Worm (Caenorhabditis elegans) whole organism, L2 larva: Measurements from ENCODE around the gene T20D3.5.
A peak's percentile ranks its signal among the peaks of the same experiment; 100 is the strongest.
"Not testable (repeated sequence)": the region's sequence is repeated elsewhere in the genome, so short reads cannot be mapped to it uniquely, and the experiment has no call there.

ENCODE experiments used
- F13H6.1 ChIP-seq: sonication (generic microtip); optimal IDR thresholded peaks from 2 replicates; lab custom pipeline; 2016; ENCODE audit warnings: missing genetic modification characterization, missing compliant biosample characterization
- R02D3.7 ChIP-seq: fragments of 150-350 bp; optimal IDR thresholded peaks from 2 replicates; lab custom pipeline; 2014; ENCODE audit warnings: missing biosample characterization, missing genetic modification characterization
- ZK546.5 ChIP-seq: sonication (generic microtip); optimal IDR thresholded peaks from 2 replicates; lab custom pipeline; 2017; ENCODE audit warnings: missing biosample characterization, missing genetic modification characterization
- aly-2 ChIP-seq: fragments of 150-350 bp; optimal IDR thresholded peaks from 2 replicates; lab custom pipeline; 2014; ENCODE audit warnings: missing biosample characterization, missing genetic modification characterization
- ama-1 ChIP-seq: fragments of 150-350 bp; optimal IDR thresholded peaks from 2 replicates; lab custom pipeline; 2018; ENCODE audit warnings: inconsistent platforms
- blmp-1 ChIP-seq: sonication (generic microtip); optimal IDR thresholded peaks from 2 replicates; lab custom pipeline; 2017; ENCODE audit warnings: missing genetic modification characterization, mild to moderate bottlenecking, missing compliant biosample characterization, antibody characterized with exemption, moderate library complexity; ENCODE audit not compliant: insufficient read depth
- ceh-16 ChIP-seq: fragments of 150-350 bp; optimal IDR thresholded peaks from 2 replicates; lab custom pipeline; 2014; ENCODE audit warnings: missing biosample characterization, missing genetic modification characterization
- crh-2 ChIP-seq: sonication (generic microtip); optimal IDR thresholded peaks from 2 replicates; lab custom pipeline; 2017; ENCODE audit warnings: missing biosample characterization, missing genetic modification characterization
- dmd-4 ChIP-seq: sonication (generic microtip); optimal IDR thresholded peaks from 2 replicates; lab custom pipeline; 2017; ENCODE audit warnings: missing biosample characterization, missing genetic modification characterization
- egl-27 ChIP-seq: sonication (generic microtip); optimal IDR thresholded peaks from 3 replicates; lab custom pipeline; 2017; ENCODE audit warnings: missing biosample characterization, missing genetic modification reagents, missing genetic modification characterization
- elt-1 ChIP-seq: fragments of 150-350 bp; optimal IDR thresholded peaks from 2 replicates; lab custom pipeline; 2014; ENCODE audit warnings: missing biosample characterization, missing genetic modification characterization
- elt-3 ChIP-seq: sonication (generic microtip); optimal IDR thresholded peaks from 2 replicates; lab custom pipeline; 2017; ENCODE audit warnings: missing biosample characterization, missing genetic modification characterization
- fos-1 ChIP-seq: fragments of 150-350 bp; optimal IDR thresholded peaks from 2 replicates; lab custom pipeline; 2014; ENCODE audit warnings: missing biosample characterization, missing genetic modification characterization
- gmeb-1 ChIP-seq: fragments of 150-350 bp; optimal IDR thresholded peaks from 2 replicates; lab custom pipeline; 2014; ENCODE audit warnings: missing biosample characterization, missing genetic modification characterization
- lin-11 ChIP-seq: fragments of 150-350 bp; sonication (generic microtip); optimal IDR thresholded peaks from 2 replicates; lab custom pipeline; 2014; ENCODE audit warnings: missing biosample characterization, missing genetic modification characterization, inconsistent platforms, mixed read lengths
- lin-13 ChIP-seq: fragments of 150-350 bp; optimal IDR thresholded peaks from 2 replicates; lab custom pipeline; 2014; ENCODE audit warnings: missing biosample characterization, missing genetic modification reagents, missing genetic modification characterization
- lsy-2 ChIP-seq, 2 experiments: fragments of 150-350 bp in 1 of 2; sonication (generic microtip) in 1 of 2; optimal IDR thresholded peaks; 2 replicates each; lab custom pipeline; 2014 to 2017; ENCODE audit warnings: missing biosample characterization in 2 of 2, missing genetic modification characterization in 2 of 2
- mab-5 ChIP-seq: fragments of 150-350 bp; optimal IDR thresholded peaks from 2 replicates; lab custom pipeline; 2014; ENCODE audit warnings: missing biosample characterization, missing genetic modification characterization
- mbf-1 ChIP-seq: sonication (generic microtip); optimal IDR thresholded peaks from 2 replicates; lab custom pipeline; 2017; ENCODE audit warnings: missing biosample characterization, missing genetic modification characterization
- mdl-1 ChIP-seq, 2 experiments: fragments of 150-350 bp in 1 of 2; sonication (generic microtip) in 1 of 2; optimal IDR thresholded peaks; 2 replicates each; lab custom pipeline; 2017; ENCODE audit warnings: missing biosample characterization in 2 of 2, missing genetic modification characterization in 2 of 2
- nhr-10 ChIP-seq: sonication (generic microtip); optimal IDR thresholded peaks from 2 replicates; lab custom pipeline; 2017; ENCODE audit warnings: missing biosample characterization, missing genetic modification characterization
- nhr-11 ChIP-seq: fragments of 150-350 bp; optimal IDR thresholded peaks from 2 replicates; lab custom pipeline; 2014; ENCODE audit warnings: missing biosample characterization, missing genetic modification characterization
- nhr-12 ChIP-seq: fragments of 150-350 bp; optimal IDR thresholded peaks from 2 replicates; lab custom pipeline; 2014; ENCODE audit warnings: missing biosample characterization, missing genetic modification characterization
- nhr-129 ChIP-seq: fragments of 150-350 bp; optimal IDR thresholded peaks from 2 replicates; lab custom pipeline; 2014; ENCODE audit warnings: missing biosample characterization, missing genetic modification characterization
- nhr-21 ChIP-seq: fragments of 150-350 bp; optimal IDR thresholded peaks from 2 replicates; lab custom pipeline; 2014; ENCODE audit warnings: missing biosample characterization, missing genetic modification characterization
- nhr-237 ChIP-seq: fragments of 150-350 bp; optimal IDR thresholded peaks from 2 replicates; lab custom pipeline; 2014; ENCODE audit warnings: missing biosample characterization, missing genetic modification characterization
- nhr-77 ChIP-seq: fragments of 150-350 bp; optimal IDR thresholded peaks from 2 replicates; lab custom pipeline; 2014; ENCODE audit warnings: missing biosample characterization, missing genetic modification characterization
- peb-1 ChIP-seq: fragments of 150-350 bp; optimal IDR thresholded peaks from 2 replicates; lab custom pipeline; 2014; ENCODE audit warnings: missing biosample characterization, missing genetic modification characterization
- sem-4 ChIP-seq: fragments of 150-350 bp; optimal IDR thresholded peaks from 2 replicates; lab custom pipeline; 2014; ENCODE audit warnings: missing biosample characterization, missing genetic modification reagents, missing genetic modification characterization
- skn-1 ChIP-seq: sonication (generic microtip); optimal IDR thresholded peaks from 2 replicates; lab custom pipeline; 2017; ENCODE audit warnings: missing biosample characterization, missing genetic modification characterization
- sma-9 ChIP-seq, 2 experiments: fragments of 150-350 bp in 1 of 2; sonication (generic microtip) in 1 of 2; optimal IDR thresholded peaks; 2 replicates each; lab custom pipeline; 2014 to 2016; ENCODE audit warnings: missing genetic modification characterization in 2 of 2, mild to moderate bottlenecking in 1 of 2, missing biosample characterization in 1 of 2, missing compliant biosample characterization in 1 of 2, missing genetic modification reagents in 1 of 2, moderate library complexity in 1 of 2
- snpc-4 ChIP-seq: fragments of 150-350 bp; optimal IDR thresholded peaks from 2 replicates; lab custom pipeline; 2014; ENCODE audit warnings: missing biosample characterization, missing genetic modification characterization
- unc-39 ChIP-seq: fragments of 150-350 bp; optimal IDR thresholded peaks from 2 replicates; lab custom pipeline; 2014; ENCODE audit warnings: missing biosample characterization, missing genetic modification characterization
- unc-55 ChIP-seq: fragments of 150-350 bp; sonication (generic microtip); optimal IDR thresholded peaks from 3 replicates; lab custom pipeline; 2014; ENCODE audit warnings: missing biosample characterization, missing genetic modification reagents, missing genetic modification characterization
- unc-62 ChIP-seq: fragments of 150-350 bp; optimal IDR thresholded peaks from 2 replicates; lab custom pipeline; 2014; ENCODE audit warnings: missing biosample characterization, missing genetic modification reagents, missing genetic modification characterization
- zag-1 ChIP-seq: fragments of 150-350 bp; optimal IDR thresholded peaks from 2 replicates; lab custom pipeline; 2014; ENCODE audit warnings: missing biosample characterization, missing genetic modification characterization
- ztf-1 ChIP-seq: fragments of 200-800 bp; sonication (Bioruptor generic); conservative IDR thresholded peaks from 2 replicates; pipeline ENCODE4 v1.3.6; 2022; ENCODE audit warnings: missing genetic modification characterization, missing compliant biosample characterization
- ztf-11 ChIP-seq: sonication (generic microtip); optimal IDR thresholded peaks from 2 replicates; lab custom pipeline; 2017; ENCODE audit warnings: missing biosample characterization, missing genetic modification characterization
- ztf-4 ChIP-seq: fragments of 150-350 bp; optimal IDR thresholded peaks from 2 replicates; lab custom pipeline; 2014; ENCODE audit warnings: missing biosample characterization, missing genetic modification characterization

Gene T20D3.5

ce11 chrIV:9303994-9304393, 32.8 kb upstream of the T20D3.5 start, which contains the start of gene F49C12.4:
Gene F49C12.4, minus strand, starts transcription at chrIV:9304094.
- TF ChIP-seq lin-13, result no peak
- TF ChIP-seq nhr-12 (tag; lab: Kevin White, UChicago), result no peak
- no peak for TF ChIP-seq sem-4
- no peak for TF ChIP-seq blmp-1 (tag; lab: Kevin White, UChicago)
- TF ChIP-seq snpc-4 (tag; lab: Kevin White, UChicago), result no peak
- TF ChIP-seq mdl-1 (tag; optimal IDR thresholded peaks at IDR 0.05; lab: Kevin White, UChicago), result no peak
- TF ChIP-seq elt-3, result no peak
- no peak for TF ChIP-seq ceh-16

DNA sequence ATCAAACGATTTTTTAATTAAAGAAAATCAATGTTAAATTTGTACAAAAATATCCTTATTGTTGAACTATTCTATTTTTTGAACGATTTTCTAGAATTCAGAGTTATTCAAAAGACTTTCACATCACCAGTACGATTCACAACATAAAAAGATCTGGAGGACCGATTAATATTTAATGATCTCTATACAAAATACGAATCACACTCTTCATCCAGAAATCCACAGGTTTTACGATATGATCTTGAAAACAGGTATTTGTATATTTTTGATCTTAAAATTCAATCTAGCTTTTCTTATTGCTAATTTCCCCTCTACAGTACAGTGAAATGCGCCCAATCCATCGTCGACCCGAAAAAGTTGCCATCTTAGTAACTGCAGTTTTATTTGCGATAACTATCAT, 32.2 kb upstream of the T20D3.5 start, which contains the start of gene F49C12.5:
Gene F49C12.5 (plus strand): TSS at position 301 of the 400 bp plus-strand sequence.
- TF ChIP-seq nhr-11 (tag; lab: Kevin White, UChicago) (no peak), gmeb-1 (tag; lab: Kevin White, UChicago) (no peak), mbf-1 (tag; lab: Kevin White, UChicago) (no peak), unc-55 (GFP tag; lab: Kevin White, UChicago) (no peak), elt-1 (no peak), nhr-10 (tag; lab: Kevin White, UChicago) (no peak), ama-1 (lab: Kevin White, UChicago) (no peak), sma-9 (GFP tag; optimal IDR thresholded peaks at IDR 0.05; lab: Kevin White, UChicago) (no peak), sma-9 (tag; optimal IDR thresholded peaks at IDR 0.05; lab: Kevin White, UChicago) (no peak), F13H6.1 (tag; lab: Kevin White, UChicago) (no peak)

DNA sequence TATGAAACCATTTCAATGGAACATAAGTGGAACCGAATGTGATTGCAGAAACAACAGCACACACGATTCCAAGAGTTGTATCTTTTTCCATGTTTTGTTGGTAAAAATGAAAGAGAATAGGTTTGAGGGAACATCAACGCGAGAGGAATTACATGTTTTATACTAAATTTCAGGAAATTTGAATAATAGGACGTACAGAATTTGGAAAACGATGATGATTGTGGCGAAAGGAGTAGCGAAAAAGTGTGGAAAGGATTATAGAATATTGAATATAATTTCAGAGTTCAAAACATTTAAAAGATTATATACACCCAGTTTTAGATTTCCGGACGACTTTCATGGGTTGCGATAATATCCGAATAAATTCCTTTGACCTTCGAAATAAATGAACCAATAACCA, 27.9 kb upstream of the T20D3.5 start, which contains the start of gene F49C12.6:
Gene F49C12.6 (minus strand): TSS at position 101 of the 400 bp plus-strand sequence.
- TF ChIP-seq nhr-237 (tag; lab: Kevin White, UChicago), result no peak
- TF ChIP-seq nhr-129 (tag; lab: Kevin White, UChicago), result no peak
- TF ChIP-seq elt-1, result no peak
- no peak for TF ChIP-seq nhr-11 (tag; lab: Kevin White, UChicago)
- no peak for TF ChIP-seq nhr-21 (tag; lab: Kevin White, UChicago)
- TF ChIP-seq mdl-1 (tag; optimal IDR thresholded peaks at IDR 0.05; lab: Kevin White, UChicago), result no peak

ce11 chrIV:9310935-9311566, 25.8 kb upstream of the T20D3.5 start:
- TF ChIP-seq lin-11, result no peak
- TF ChIP-seq fos-1 (tag; lab: Kevin White, UChicago), result peak; percentile 50

ce11 chrIV:9312827-9313226, 24.0 kb upstream of the T20D3.5 start, which contains the start of gene F49C12.7:
Gene F49C12.7, minus strand, starts transcription at chrIV:9312927.
- not testable (repeated sequence) for TF ChIP-seq lin-11; ztf-4 (tag; lab: Kevin White, UChicago); blmp-1 (tag; lab: Kevin White, UChicago)

DNA sequence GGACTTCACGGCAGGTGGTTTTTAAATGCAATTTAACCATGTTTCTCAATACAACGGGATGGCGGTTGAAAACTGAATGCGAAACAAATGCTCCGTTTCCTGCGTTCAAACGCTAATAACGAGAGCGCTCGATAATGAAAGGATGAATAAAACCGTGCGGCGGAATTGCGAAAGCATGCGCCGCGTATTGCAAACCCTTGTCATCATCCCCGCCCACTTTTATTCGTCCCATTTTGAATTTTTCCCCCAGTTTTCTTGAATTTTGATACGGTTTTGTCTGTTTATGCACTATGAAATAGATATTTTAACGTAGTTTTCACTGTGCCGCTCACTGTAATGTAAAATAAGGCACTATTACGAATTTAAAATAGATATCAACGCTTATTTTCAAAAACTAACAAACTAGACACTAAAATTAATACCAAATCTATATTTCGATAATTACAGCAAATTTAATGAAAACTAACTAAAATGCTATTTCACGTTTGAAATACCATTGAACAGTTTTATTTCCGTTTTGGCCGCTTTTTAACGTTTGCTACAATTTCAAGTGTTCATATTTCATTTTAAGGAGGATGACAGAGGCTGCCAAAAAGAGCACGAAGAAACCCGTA, 20.7 kb upstream of the T20D3.5 start, which contains the start of the genes F49C12.9 and rpn-7:
Gene F49C12.9 (minus strand): TSS at position 148 of the 614 bp plus-strand sequence.
Gene rpn-7 (plus strand): TSS at position 564 of the 614 bp plus-strand sequence.
- TF ChIP-seq nhr-11 (tag; lab: Kevin White, UChicago), result no peak
- no peak for TF ChIP-seq sma-9 (GFP tag; optimal IDR thresholded peaks at IDR 0.05; lab: Kevin White, UChicago)
- no peak for TF ChIP-seq sma-9 (tag; optimal IDR thresholded peaks at IDR 0.05; lab: Kevin White, UChicago)
- TF ChIP-seq dmd-4 (tag; lab: Kevin White, UChicago), result no peak
- TF ChIP-seq unc-55 (GFP tag; lab: Kevin White, UChicago), result peak; percentile 65
- TF ChIP-seq ZK546.5 (tag; lab: Kevin White, UChicago), result no peak
- TF ChIP-seq elt-1, result no peak
- no peak for TF ChIP-seq lin-13
- no peak for TF ChIP-seq unc-39 (tag; lab: Kevin White, UChicago)
- no peak for TF ChIP-seq nhr-77
- no peak for TF ChIP-seq nhr-12 (tag; lab: Kevin White, UChicago)
- peak; percentile 5 for TF ChIP-seq crh-2 (tag; lab: Kevin White, UChicago)
- no peak for TF ChIP-seq elt-3
- TF ChIP-seq ztf-1, result no peak
- no peak for TF ChIP-seq ceh-16
- peak in 1 of 2 experiments; percentile 3 for TF ChIP-seq lsy-2 (tag; optimal IDR thresholded peaks at IDR 0.05; lab: Kevin White, UChicago)
- no peak for TF ChIP-seq unc-62 (GFP tag; lab: Kevin White, UChicago)
- no peak for TF ChIP-seq nhr-21 (tag; lab: Kevin White, UChicago)
- TF ChIP-seq mab-5, result no peak
- no peak for TF ChIP-seq blmp-1 (tag; lab: Kevin White, UChicago)
- TF ChIP-seq aly-2 (tag; lab: Kevin White, UChicago), result no peak
- TF ChIP-seq egl-27 (tag; lab: Kevin White, UChicago), result no peak
- no peak for TF ChIP-seq R02D3.7 (tag; lab: Kevin White, UChicago)
- no peak for TF ChIP-seq nhr-237 (tag; lab: Kevin White, UChicago)
- TF ChIP-seq sem-4, result no peak
- no peak for TF ChIP-seq ama-1 (lab: Kevin White, UChicago)
- no peak for TF ChIP-seq zag-1
- no peak for TF ChIP-seq peb-1 (tag; lab: Kevin White, UChicago)
- peak; percentile 11 for TF ChIP-seq fos-1 (tag; lab: Kevin White, UChicago)
- TF ChIP-seq skn-1 (tag; lab: Kevin White, UChicago), result peak; percentile 97
- no peak for TF ChIP-seq ztf-11 (tag; lab: Kevin White, UChicago)
